Worm (Caenorhabditis elegans): ENCODE data around the gene ZC443.2.

DNA sequence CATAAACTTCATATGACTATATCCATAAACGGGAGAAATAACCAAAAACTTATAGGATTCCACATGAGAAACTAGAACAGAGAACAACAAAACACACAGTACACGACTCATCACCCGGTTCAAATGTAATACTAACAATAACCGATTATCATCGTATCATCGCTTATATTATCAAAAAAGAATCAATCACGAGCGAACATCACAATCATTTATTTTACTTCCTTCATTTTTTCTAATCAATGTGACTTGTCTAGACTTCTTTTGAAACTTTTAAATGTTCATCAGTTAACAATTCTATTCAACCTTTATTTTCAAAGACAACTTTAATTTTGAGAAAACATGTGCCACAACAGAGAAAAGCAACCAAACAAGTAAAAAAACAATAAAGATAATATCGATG lies 15.8 kb downstream of the ZC443.2 start, which contains the start of gene ugt-4:
- TF ChIP-seq lin-39 (tag; optimal IDR thresholded peaks at IDR 0.05) = no peak
- TF ChIP-seq nhr-90 (tag; optimal IDR thresholded peaks at IDR 0.05; ENCODE audit: poor library complexity) = no peak
- no peak for TF ChIP-seq alr-1 (tag; optimal IDR thresholded peaks at IDR 0.05; ENCODE audit: borderline replicate concordance)
- TF ChIP-seq ceh-82 (tag; optimal IDR thresholded peaks at IDR 0.05) = no peak
- TF ChIP-seq lsy-2 (tag; optimal IDR thresholded peaks at IDR 0.05) = no peak
- TF ChIP-seq zag-1 (tag; optimal IDR thresholded peaks at IDR 0.05) = no peak
- TF ChIP-seq unc-130 (tag; optimal IDR thresholded peaks at IDR 0.05) = no peak
- TF ChIP-seq nhr-77 (tag; optimal IDR thresholded peaks at IDR 0.05) = no peak
- no peak for TF ChIP-seq dsc-1 (tag; optimal IDR thresholded peaks at IDR 0.05)
- no peak for TF ChIP-seq fkh-10 (GFP tag; optimal IDR thresholded peaks at IDR 0.05)
- TF ChIP-seq snpc-4 (tag; optimal IDR thresholded peaks at IDR 0.05) = no peak
- no peak for TF ChIP-seq ama-1 (optimal IDR thresholded peaks at IDR 0.05)
- TF ChIP-seq hpl-2 (GFP tag; optimal IDR thresholded peaks at IDR 0.05) = no peak

All from whole organism, L1 larva.